Worm (Caenorhabditis elegans) whole organism, L3 larva: ENCODE measurements around the gene ech-2.

Experiments used
- R02D3.7 ChIP-seq: fragments of 150-350 bp; optimal IDR thresholded peaks from 2 replicates; lab custom pipeline; 2014; ENCODE audit warnings: missing biosample characterization, missing genetic modification characterization
- ZK546.5 ChIP-seq: sonication (generic microtip); optimal IDR thresholded peaks from 2 replicates; lab custom pipeline; 2017; ENCODE audit warnings: missing biosample characterization, missing genetic modification characterization
- aly-2 ChIP-seq: fragments of 150-350 bp; optimal IDR thresholded peaks from 2 replicates; lab custom pipeline; 2014; ENCODE audit warnings: missing biosample characterization, missing genetic modification characterization
- ama-1 ChIP-seq: fragments of 150-350 bp; optimal IDR thresholded peaks from 2 replicates; lab custom pipeline; 2018
- ceh-28 ChIP-seq: fragments of 150-350 bp; optimal IDR thresholded peaks from 2 replicates; lab custom pipeline; 2014; ENCODE audit warnings: missing biosample characterization, missing genetic modification reagents, missing genetic modification characterization
- ceh-82 ChIP-seq: fragments of 150-350 bp; optimal IDR thresholded peaks from 2 replicates; lab custom pipeline; 2014; ENCODE audit warnings: missing biosample characterization, missing genetic modification characterization
- ceh-9 ChIP-seq: sonication (generic microtip); optimal IDR thresholded peaks from 2 replicates; lab custom pipeline; 2018; ENCODE audit warnings: missing biosample characterization, missing genetic modification characterization
- egl-5 ChIP-seq: fragments of 150-350 bp; optimal IDR thresholded peaks from 2 replicates; lab custom pipeline; 2017; ENCODE audit warnings: missing biosample characterization, missing genetic modification reagents, missing genetic modification characterization, inconsistent platforms
- elt-1 ChIP-seq: fragments of 150-350 bp; optimal IDR thresholded peaks from 2 replicates; lab custom pipeline; 2014; ENCODE audit warnings: missing biosample characterization, missing genetic modification characterization
- elt-2 ChIP-seq: sonication (generic microtip); optimal IDR thresholded peaks from 2 replicates; lab custom pipeline; 2016; ENCODE audit warnings: missing genetic modification reagents, mild to moderate bottlenecking, missing genetic modification characterization, missing compliant biosample characterization
- fkh-10 ChIP-seq: sonication (generic microtip); optimal IDR thresholded peaks from 2 replicates; lab custom pipeline; 2017; ENCODE audit warnings: missing biosample characterization, missing genetic modification reagents, missing genetic modification characterization
- fkh-2 ChIP-seq: fragments of 150-350 bp; optimal IDR thresholded peaks from 2 replicates; lab custom pipeline; 2014; ENCODE audit warnings: missing biosample characterization, missing genetic modification reagents, missing genetic modification characterization
- fos-1 ChIP-seq: fragments of 150-350 bp; optimal IDR thresholded peaks from 2 replicates; lab custom pipeline; 2014; ENCODE audit warnings: missing biosample characterization, missing genetic modification characterization
- hmg-11 ChIP-seq: sonication (generic microtip); optimal IDR thresholded peaks from 2 replicates; lab custom pipeline; 2016; ENCODE audit warnings: missing genetic modification characterization, missing compliant biosample characterization
- jun-1 ChIP-seq: fragments of 150-350 bp; optimal IDR thresholded peaks from 2 replicates; lab custom pipeline; 2014; ENCODE audit warnings: missing biosample characterization, missing genetic modification reagents, missing genetic modification characterization
- lin-39 ChIP-seq: fragments of 150-350 bp; optimal IDR thresholded peaks from 2 replicates; lab custom pipeline; 2018; ENCODE audit warnings: missing biosample characterization, missing genetic modification reagents, missing genetic modification characterization
- lsy-12 ChIP-seq: sonication (generic microtip); optimal IDR thresholded peaks from 2 replicates; lab custom pipeline; 2016; ENCODE audit warnings: mild to moderate bottlenecking, missing genetic modification characterization, missing compliant biosample characterization
- mml-1 ChIP-seq: fragments of 150-350 bp; sonication (generic microtip); optimal IDR thresholded peaks from 3 replicates; lab custom pipeline; 2014; ENCODE audit warnings: missing biosample characterization, missing genetic modification characterization
- nfya-1 ChIP-seq: sonication (generic microtip); optimal IDR thresholded peaks from 2 replicates; lab custom pipeline; 2017; ENCODE audit warnings: missing genetic modification characterization, mild to moderate bottlenecking, missing compliant biosample characterization, antibody characterized with exemption, moderate library complexity; ENCODE audit not compliant: insufficient read depth
- nhr-11 ChIP-seq: fragments of 150-350 bp; optimal IDR thresholded peaks from 2 replicates; lab custom pipeline; 2014; ENCODE audit warnings: missing biosample characterization, missing genetic modification characterization
- nhr-23 ChIP-seq: fragments of 150-350 bp; optimal IDR thresholded peaks from 2 replicates; lab custom pipeline; 2014; ENCODE audit warnings: missing biosample characterization, missing genetic modification reagents, missing genetic modification characterization
- nhr-237 ChIP-seq: fragments of 150-350 bp; optimal IDR thresholded peaks from 2 replicates; lab custom pipeline; 2014; ENCODE audit warnings: missing biosample characterization, missing genetic modification characterization
- nhr-25 ChIP-seq: sonication (generic microtip); optimal IDR thresholded peaks from 2 replicates; lab custom pipeline; 2017; ENCODE audit warnings: missing biosample characterization, missing genetic modification characterization
- nhr-43 ChIP-seq: sonication (generic microtip); optimal IDR thresholded peaks from 2 replicates; lab custom pipeline; 2016; ENCODE audit warnings: mild to moderate bottlenecking, missing genetic modification characterization, missing compliant biosample characterization; ENCODE audit not compliant: poor library complexity, severe bottlenecking
- nhr-67 ChIP-seq: fragments of 150-350 bp; optimal IDR thresholded peaks from 2 replicates; lab custom pipeline; 2014; ENCODE audit warnings: missing biosample characterization, missing genetic modification characterization
- nhr-76 ChIP-seq: fragments of 150-350 bp; sonication (generic microtip); optimal IDR thresholded peaks from 5 replicates; lab custom pipeline; 2014; ENCODE audit warnings: missing biosample characterization, missing genetic modification characterization
- pha-4 ChIP-seq: fragments of 150-350 bp; optimal IDR thresholded peaks from 2 replicates; lab custom pipeline; 2014; ENCODE audit warnings: missing biosample characterization, missing genetic modification reagents, missing genetic modification characterization
- sea-2 ChIP-seq: fragments of 150-350 bp; sonication (generic microtip); optimal IDR thresholded peaks from 4 replicates; lab custom pipeline; 2014; ENCODE audit warnings: missing biosample characterization, missing genetic modification reagents, missing genetic modification characterization
- snpc-4 ChIP-seq: fragments of 150-350 bp; optimal IDR thresholded peaks from 2 replicates; lab custom pipeline; 2014; ENCODE audit warnings: missing biosample characterization, missing genetic modification characterization
- tbx-2 ChIP-seq: sonication (generic microtip); optimal IDR thresholded peaks from 2 replicates; lab custom pipeline; 2016; ENCODE audit warnings: mild to moderate bottlenecking, missing genetic modification characterization, missing compliant biosample characterization
- unc-62 ChIP-seq: fragments of 150-350 bp; sonication (generic microtip); optimal IDR thresholded peaks from 4 replicates; lab custom pipeline; 2014; ENCODE audit warnings: missing biosample characterization, missing genetic modification reagents, missing genetic modification characterization
- zag-1 ChIP-seq: fragments of 150-350 bp; optimal IDR thresholded peaks from 2 replicates; lab custom pipeline; 2014; ENCODE audit warnings: missing biosample characterization, missing genetic modification characterization
- ztf-11 ChIP-seq: fragments of 150-350 bp; optimal IDR thresholded peaks from 2 replicates; lab custom pipeline; 2014; ENCODE audit warnings: missing biosample characterization, missing genetic modification characterization
- ztf-4 ChIP-seq: fragments of 150-350 bp; optimal IDR thresholded peaks from 2 replicates; lab custom pipeline; 2014; ENCODE audit warnings: missing biosample characterization, missing genetic modification characterization

Gene ech-2

ce11 chrIV:11820067-11820913 lies 35.9 kb downstream of the ech-2 start:
- TF ChIP-seq nhr-25 (tag; lab: Kevin White, UChicago) (peak; percentile 25), aly-2 (tag; lab: Kevin White, UChicago) (no peak), ama-1 (lab: Kevin White, UChicago) (peak; percentile 88), unc-62 (GFP tag; lab: Kevin White, UChicago) (no peak), lin-39 (tag; lab: Kevin White, UChicago) (no peak), elt-2 (tag; lab: Kevin White, UChicago) (peak; percentile 0), nhr-11 (tag; lab: Kevin White, UChicago) (peak; percentile 28)

- TF ChIP-seq nhr-67 (no peak), nhr-237 (tag; lab: Kevin White, UChicago) (no peak), ZK546.5 (tag; lab: Kevin White, UChicago) (no peak), fkh-2 (tag; lab: Kevin White, UChicago) (no peak), pha-4 (no peak), R02D3.7 (tag; lab: Kevin White, UChicago) (no peak), snpc-4 (no peak), elt-1 (tag; lab: Kevin White, UChicago) (no peak), fos-1 (no peak), jun-1 (tag; lab: Kevin White, UChicago) (no peak), ztf-11 (tag; lab: Kevin White, UChicago) (no peak), lin-39 (tag; lab: Kevin White, UChicago) (no peak), nhr-43 (tag; lab: Kevin White, UChicago) (no peak), ceh-9 (tag; lab: Kevin White, UChicago) (no peak), ceh-82 (no peak), aly-2 (tag; lab: Kevin White, UChicago) (no peak), unc-62 (GFP tag; lab: Kevin White, UChicago) (no peak), ztf-4 (tag; lab: Kevin White, UChicago) (no peak)
Measured at ce11 chrIV:11813901-11814300, 42.2 kb downstream of the ech-2 start, which contains the start of gene M117.1. Gene M117.1 (plus strand): TSS chrIV:11814247.

- peak; percentile 41 for TF ChIP-seq nhr-23 (tag; lab: Kevin White, UChicago)
- TF ChIP-seq sea-2 (GFP tag; lab: Kevin White, UChicago) = no peak
Measured at ce11 chrIV:11812017-11812416, 44.1 kb downstream of the ech-2 start.

- TF ChIP-seq ceh-28 (tag; lab: Kevin White, UChicago) = peak; percentile 13
- peak; percentile 35 for TF ChIP-seq unc-62 (GFP tag; lab: Kevin White, UChicago)
- TF ChIP-seq fkh-10 (GFP tag; lab: Kevin White, UChicago) = peak; percentile 74
- TF ChIP-seq egl-5 (tag; lab: Kevin White, UChicago) = peak; percentile 74
- peak; percentile 5 for TF ChIP-seq elt-1 (tag; lab: Kevin White, UChicago)
- peak; percentile 51 for TF ChIP-seq R02D3.7 (tag; lab: Kevin White, UChicago)
- TF ChIP-seq fos-1 = no peak
- peak; percentile 72 for TF ChIP-seq snpc-4
- peak; percentile 4 for TF ChIP-seq elt-2 (tag; lab: Kevin White, UChicago)
- TF ChIP-seq zag-1 (tag; lab: Kevin White, UChicago) = peak; percentile 44
- TF ChIP-seq nhr-25 (tag; lab: Kevin White, UChicago) = peak; percentile 59
- no peak for TF ChIP-seq mml-1
- TF ChIP-seq aly-2 (tag; lab: Kevin White, UChicago) = no peak
- peak; percentile 41 for TF ChIP-seq nhr-11 (tag; lab: Kevin White, UChicago)
- TF ChIP-seq hmg-11 = peak; percentile 95
- TF ChIP-seq nhr-23 (tag; lab: Kevin White, UChicago) = peak; percentile 74
- peak; percentile 4 for TF ChIP-seq nhr-43 (tag; lab: Kevin White, UChicago)
- peak; percentile 14 for TF ChIP-seq tbx-2 (tag; lab: Kevin White, UChicago)
- peak; percentile 17 for TF ChIP-seq ceh-82
- peak; percentile 78 for TF ChIP-seq lin-39 (tag; lab: Kevin White, UChicago)
- peak; percentile 42 for TF ChIP-seq lsy-12
- no peak for TF ChIP-seq nhr-76 (tag; lab: Kevin White, UChicago)
- TF ChIP-seq pha-4 = peak; percentile 63
- TF ChIP-seq jun-1 (tag; lab: Kevin White, UChicago) = peak; percentile 19
- no peak for TF ChIP-seq ama-1 (lab: Kevin White, UChicago)
- peak; percentile 89 for TF ChIP-seq nfya-1 (tag; lab: Kevin White, UChicago)
Measured at ce11 chrIV:11809708-11810114, 46.4 kb downstream of the ech-2 start.
